Worm (Caenorhabditis elegans) whole organism, midembryonic: Measurements from ENCODE around the gene C05G5.5.
A peak's percentile ranks its signal among the peaks of the same experiment; 100 is the strongest.

ENCODE experiments used
- T22C8.4 ChIP-seq: fragments of 200-800 bp; sonication (Bioruptor generic); IDR thresholded peaks from 2 replicates; pipeline ENCODE4 v1.3.6; 2022; ENCODE audit warnings: missing genetic modification characterization, missing compliant biosample characterization
- cog-1 ChIP-seq: sonication (generic microtip); optimal IDR thresholded peaks from 2 replicates; lab custom pipeline; 2016; ENCODE audit warnings: missing genetic modification characterization, missing compliant biosample characterization
- flt-1 ChIP-seq: fragments of 200-800 bp; sonication (Bioruptor generic); IDR thresholded peaks from 2 replicates; pipeline ENCODE4 v1.3.6; 2022; ENCODE audit warnings: missing genetic modification characterization, missing compliant biosample characterization
- klf-2 ChIP-seq: fragments of 200-800 bp; sonication (Bioruptor generic); conservative IDR thresholded peaks from 2 replicates; pipeline ENCODE4 v1.3.6; 2022; ENCODE audit warnings: missing genetic modification reagents, missing genetic modification characterization, missing compliant biosample characterization
- med-1 ChIP-seq: sonication (generic microtip); optimal IDR thresholded peaks from 2 replicates; lab custom pipeline; 2017; ENCODE audit warnings: missing genetic modification characterization, mild to moderate bottlenecking, missing compliant biosample characterization, antibody characterized with exemption, missing genetic modification reagents; ENCODE audit not compliant: insufficient read depth
- ref-1 ChIP-seq: fragments of 200-800 bp; sonication (Bioruptor generic); conservative IDR thresholded peaks from 2 replicates; pipeline ENCODE4 v1.3.6; 2022; ENCODE audit warnings: missing genetic modification reagents, missing genetic modification characterization, missing compliant biosample characterization
- tab-1 ChIP-seq: fragments of 200-800 bp; sonication (Bioruptor generic); IDR thresholded peaks from 2 replicates; pipeline ENCODE4 v1.3.6; 2022; ENCODE audit warnings: missing genetic modification characterization, missing compliant biosample characterization
- ztf-23 ChIP-seq: fragments of 200-800 bp; sonication (Bioruptor generic); IDR thresholded peaks from 2 replicates; pipeline ENCODE4 v1.3.6; 2022; ENCODE audit warnings: missing genetic modification reagents, missing genetic modification characterization, missing compliant biosample characterization

DNA sequence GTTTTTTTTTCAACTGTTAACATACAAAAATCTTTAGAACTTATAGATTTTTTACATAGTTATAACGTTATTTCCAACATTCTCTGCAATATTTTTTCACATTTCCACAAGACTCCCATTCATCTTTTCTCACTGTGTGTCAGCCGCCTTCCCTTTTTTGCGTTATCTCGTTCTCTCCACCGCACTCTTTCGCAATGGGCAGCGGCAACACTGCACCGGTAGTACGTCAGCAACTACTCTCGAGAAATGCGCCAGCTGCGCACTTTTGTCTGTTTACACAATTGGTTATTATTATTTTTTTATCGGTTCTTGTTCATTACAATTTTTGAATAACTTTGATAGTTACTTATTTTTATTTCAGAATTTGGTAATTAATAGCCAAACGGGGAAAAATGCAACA lies 14.0 kb downstream of the C05G5.5 start, which contains the start of gene C05G5.2:
- TF ChIP-seq flt-1 (GFP tag; lab: Robert Waterston, UW) (peak; percentile 70; the same call in 1 of the 2 replicates), cog-1 (tag; lab: Kevin White, UChicago) (peak; percentile 61), ztf-23 (no peak), med-1 (no peak), tab-1 (GFP tag; lab: Robert Waterston, UW) (no peak), T22C8.4 (GFP tag; lab: Robert Waterston, UW) (no peak), klf-2 (no peak), ref-1 (GFP tag; lab: Robert Waterston, UW) (no peak)
